Worm (Caenorhabditis elegans) whole organism, L1 larva: ENCODE results near the gene H27A22.1.

Experiments
- C16A3.4 ChIP-seq: fragments of 150-350 bp; optimal IDR thresholded peaks from 2 replicates; lab custom pipeline; 2014; ENCODE audit warnings: missing biosample characterization, missing genetic modification characterization
- C34B4.2 ChIP-seq: sonication (generic microtip); optimal IDR thresholded peaks from 2 replicates; lab custom pipeline; 2017; ENCODE audit warnings: mild to moderate bottlenecking, missing genetic modification characterization, missing compliant biosample characterization
- F16B12.6 ChIP-seq: fragments of 150-350 bp; optimal IDR thresholded peaks from 2 replicates; lab custom pipeline; 2014; ENCODE audit warnings: missing biosample characterization, missing genetic modification characterization
- aha-1 ChIP-seq: fragments of 150-350 bp; optimal IDR thresholded peaks from 2 replicates; lab custom pipeline; 2014; ENCODE audit warnings: missing biosample characterization, missing genetic modification characterization
- ceh-63 ChIP-seq: fragments of 200-800 bp; sonication (Bioruptor generic); optimal IDR thresholded peaks from 2 replicates; lab custom pipeline; 2018; ENCODE audit warnings: mild to moderate bottlenecking, missing genetic modification characterization, missing compliant biosample characterization
- ceh-82 ChIP-seq, 3 experiments: fragments of 150-350 bp in 1 of 3; sonication (generic microtip) in 2 of 3; optimal IDR thresholded peaks; 2 replicates each; lab custom pipeline; 2014 to 2017; ENCODE audit warnings: missing biosample characterization in 3 of 3, missing genetic modification characterization in 3 of 3
- ceh-88 ChIP-seq: fragments of 200-800 bp; sonication (Bioruptor generic); IDR thresholded peaks from 2 replicates; pipeline ENCODE4 v1.3.6; 2022; ENCODE audit warnings: missing genetic modification characterization, missing compliant biosample characterization
- ceh-90 ChIP-seq: sonication (generic microtip); optimal IDR thresholded peaks from 2 replicates; lab custom pipeline; 2016; ENCODE audit warnings: missing genetic modification characterization, missing compliant biosample characterization
- efl-1 ChIP-seq, 4 experiments: fragments of 150-350 bp; optimal IDR thresholded peaks in 3 of 4; peaks in 1 of 4; 1 replicate in 1 of 4; 2 replicates in 3 of 4; lab custom pipeline; 2014; ENCODE audit warnings: missing biosample characterization in 2 of 4, missing genetic modification characterization in 2 of 4, missing genetic modification reagents in 2 of 4
- efl-3 ChIP-seq: fragments of 200-800 bp; sonication (Bioruptor generic); optimal IDR thresholded peaks from 2 replicates; lab custom pipeline; 2018; ENCODE audit warnings: mild to moderate bottlenecking, missing genetic modification characterization, missing compliant biosample characterization
- egl-13 ChIP-seq: sonication (generic microtip); optimal IDR thresholded peaks from 2 replicates; lab custom pipeline; 2016; ENCODE audit warnings: missing genotype, missing genetic modification reagents, missing genetic modification characterization, missing compliant biosample characterization
- egl-27 ChIP-seq, 2 experiments: fragments of 150-350 bp in 1 of 2; sonication (generic microtip); optimal IDR thresholded peaks; 3 replicates each; lab custom pipeline; 2017 to 2018; ENCODE audit warnings: missing biosample characterization in 2 of 2, missing genetic modification characterization in 2 of 2, missing genetic modification reagents in 2 of 2
- elt-2 ChIP-seq: sonication (generic microtip); optimal IDR thresholded peaks from 2 replicates; lab custom pipeline; 2016; ENCODE audit warnings: missing genetic modification characterization, mild to moderate bottlenecking, inconsistent platforms, missing compliant biosample characterization, missing genetic modification reagents
- fkh-4 ChIP-seq: sonication (generic microtip); optimal IDR thresholded peaks from 2 replicates; lab custom pipeline; 2016; ENCODE audit warnings: missing compliant biosample characterization, missing genetic modification characterization, borderline replicate concordance
- fos-1 ChIP-seq: fragments of 150-350 bp; optimal IDR thresholded peaks from 2 replicates; lab custom pipeline; 2014; ENCODE audit warnings: missing biosample characterization, missing genetic modification characterization
- grh-1 ChIP-seq: fragments of 200-800 bp; sonication (Bioruptor generic); IDR thresholded peaks from 2 replicates; pipeline ENCODE4 v1.3.6; 2022; ENCODE audit warnings: missing genetic modification reagents, missing genetic modification characterization, missing compliant biosample characterization
- hlh-17 ChIP-seq: fragments of 200-800 bp; sonication (Bioruptor generic); optimal IDR thresholded peaks from 2 replicates; lab custom pipeline; 2018; ENCODE audit warnings: missing genetic modification characterization, mild to moderate bottlenecking, missing compliant biosample characterization, moderate library complexity, borderline replicate concordance
- hlh-4 ChIP-seq: sonication (generic microtip); optimal IDR thresholded peaks from 2 replicates; lab custom pipeline; 2016; ENCODE audit warnings: mild to moderate bottlenecking, missing genetic modification characterization, missing compliant biosample characterization
- irx-1 ChIP-seq: sonication (generic microtip); optimal IDR thresholded peaks from 2 replicates; lab custom pipeline; 2016; ENCODE audit warnings: missing genetic modification characterization, missing compliant biosample characterization
- isw-1 ChIP-seq: fragments of 200-800 bp; sonication (Bioruptor generic); IDR thresholded peaks from 2 replicates; pipeline ENCODE4 v1.3.6; 2022; ENCODE audit warnings: missing genetic modification characterization, missing compliant biosample characterization
- jun-1 ChIP-seq: fragments of 150-350 bp; optimal IDR thresholded peaks from 2 replicates; lab custom pipeline; 2014; ENCODE audit warnings: missing biosample characterization, missing genetic modification reagents, missing genetic modification characterization
- lin-15B ChIP-seq: fragments of 150-350 bp; sonication (generic microtip); optimal IDR thresholded peaks from 3 replicates; lab custom pipeline; 2014; ENCODE audit warnings: missing biosample characterization, missing genetic modification characterization
- lin-35 ChIP-seq, 2 experiments: fragments of 150-350 bp; optimal IDR thresholded peaks; 2 replicates each; lab custom pipeline; 2014; ENCODE audit warnings: missing biosample characterization in 2 of 2, missing genetic modification characterization in 2 of 2, missing genetic modification reagents in 2 of 2
- lin-39 ChIP-seq: fragments of 150-350 bp; optimal IDR thresholded peaks from 2 replicates; lab custom pipeline; 2014; ENCODE audit warnings: missing biosample characterization, missing genetic modification reagents, missing genetic modification characterization
- lsy-2 ChIP-seq, 2 experiments: fragments of 150-350 bp; optimal IDR thresholded peaks; 2 replicates each; lab custom pipeline; 2014; ENCODE audit warnings: missing biosample characterization in 2 of 2, missing genetic modification characterization in 2 of 2
- nhr-11 ChIP-seq: fragments of 150-350 bp; optimal IDR thresholded peaks from 2 replicates; lab custom pipeline; 2014; ENCODE audit warnings: missing biosample characterization, missing genetic modification characterization
- nhr-12 ChIP-seq: sonication (generic microtip); optimal IDR thresholded peaks from 2 replicates; lab custom pipeline; 2017; ENCODE audit warnings: missing biosample characterization, missing genetic modification characterization
- nhr-19 ChIP-seq: fragments of 200-800 bp; sonication (Bioruptor generic); conservative IDR thresholded peaks from 2 replicates; pipeline ENCODE4 v1.3.6; 2022; ENCODE audit warnings: missing genetic modification characterization, missing compliant biosample characterization
- nhr-237 ChIP-seq: fragments of 150-350 bp; optimal IDR thresholded peaks from 2 replicates; lab custom pipeline; 2014; ENCODE audit warnings: missing biosample characterization, missing genetic modification characterization
- nhr-28 ChIP-seq: fragments of 150-350 bp; optimal IDR thresholded peaks from 2 replicates; lab custom pipeline; 2014; ENCODE audit warnings: missing biosample characterization, missing genetic modification characterization
- nhr-47 ChIP-seq: sonication (generic microtip); optimal IDR thresholded peaks from 2 replicates; lab custom pipeline; 2016; ENCODE audit warnings: mild to moderate bottlenecking, missing genetic modification characterization, moderate library complexity, missing compliant biosample characterization
- nhr-71 ChIP-seq: sonication (generic microtip); optimal IDR thresholded peaks from 2 replicates; lab custom pipeline; 2016; ENCODE audit warnings: mild to moderate bottlenecking, missing genetic modification characterization, moderate library complexity, missing compliant biosample characterization
- nhr-76 ChIP-seq: sonication (generic microtip); optimal IDR thresholded peaks from 2 replicates; lab custom pipeline; 2017; ENCODE audit warnings: missing biosample characterization, missing genetic modification characterization
- nhr-77 ChIP-seq: fragments of 150-350 bp; optimal IDR thresholded peaks from 2 replicates; lab custom pipeline; 2014; ENCODE audit warnings: missing biosample characterization, missing genetic modification characterization
- nhr-90 ChIP-seq: sonication (generic microtip); optimal IDR thresholded peaks from 2 replicates; lab custom pipeline; 2016; ENCODE audit warnings: mild to moderate bottlenecking, missing genetic modification characterization, missing compliant biosample characterization; ENCODE audit not compliant: poor library complexity
- pag-3 ChIP-seq: sonication (generic microtip); optimal IDR thresholded peaks from 2 replicates; lab custom pipeline; 2017; ENCODE audit warnings: missing genetic modification characterization, mild to moderate bottlenecking, missing compliant biosample characterization, antibody characterized with exemption, borderline replicate concordance; ENCODE audit not compliant: insufficient read depth
- pax-3 ChIP-seq: fragments of 200-800 bp; sonication (Bioruptor generic); optimal IDR thresholded peaks from 2 replicates; lab custom pipeline; 2018; ENCODE audit warnings: mild to moderate bottlenecking, missing genetic modification characterization, moderate library complexity, missing compliant biosample characterization
- rnt-1 ChIP-seq: sonication (generic microtip); optimal IDR thresholded peaks from 2 replicates; lab custom pipeline; 2016; ENCODE audit warnings: mild to moderate bottlenecking, missing genetic modification characterization, moderate library complexity, missing compliant biosample characterization
- snpc-4 ChIP-seq: fragments of 150-350 bp; optimal IDR thresholded peaks from 2 replicates; lab custom pipeline; 2014; ENCODE audit warnings: missing biosample characterization, missing genetic modification characterization
- sptf-1 ChIP-seq: fragments of 150-350 bp; optimal IDR thresholded peaks from 2 replicates; lab custom pipeline; 2014; ENCODE audit warnings: missing biosample characterization, missing genetic modification characterization
- sup-37 ChIP-seq: fragments of 200-800 bp; sonication (Bioruptor generic); optimal IDR thresholded peaks from 2 replicates; lab custom pipeline; 2018; ENCODE audit warnings: mild to moderate bottlenecking, missing genetic modification characterization, missing compliant biosample characterization
- swsn-7 ChIP-seq: sonication (generic microtip); optimal IDR thresholded peaks from 2 replicates; lab custom pipeline; 2016; ENCODE audit warnings: missing genetic modification characterization, missing compliant biosample characterization
- tbx-2 ChIP-seq: sonication (generic microtip); optimal IDR thresholded peaks from 2 replicates; lab custom pipeline; 2016; ENCODE audit warnings: missing genetic modification characterization, missing compliant biosample characterization
- tlp-1 ChIP-seq: fragments of 150-350 bp; optimal IDR thresholded peaks from 2 replicates; lab custom pipeline; 2014; ENCODE audit warnings: missing biosample characterization, missing genetic modification characterization
- unc-130 ChIP-seq: fragments of 150-350 bp; optimal IDR thresholded peaks from 2 replicates; lab custom pipeline; 2017; ENCODE audit warnings: missing biosample characterization, missing genetic modification characterization, inconsistent platforms
- unc-30 ChIP-seq: sonication (generic microtip); optimal IDR thresholded peaks from 2 replicates; lab custom pipeline; 2017; ENCODE audit warnings: missing biosample characterization, missing genetic modification characterization
- unc-86 ChIP-seq: sonication (generic microtip); optimal IDR thresholded peaks from 2 replicates; lab custom pipeline; 2016; ENCODE audit warnings: missing genetic modification characterization, missing compliant biosample characterization
- vab-15 ChIP-seq: sonication (generic microtip); optimal IDR thresholded peaks from 2 replicates; lab custom pipeline; 2017; ENCODE audit warnings: missing genotype, mild to moderate bottlenecking, missing genetic modification characterization, missing compliant biosample characterization
- xbp-1 ChIP-seq: sonication (generic microtip); optimal IDR thresholded peaks from 2 replicates; lab custom pipeline; 2016; ENCODE audit warnings: missing genetic modification characterization, missing compliant biosample characterization
- zip-4 ChIP-seq: fragments of 200-800 bp; sonication (Bioruptor generic); optimal IDR thresholded peaks from 2 replicates; lab custom pipeline; 2018; ENCODE audit warnings: mild to moderate bottlenecking, missing genetic modification characterization, moderate library complexity, missing compliant biosample characterization
- ztf-11 ChIP-seq, 2 experiments: sonication (generic microtip); optimal IDR thresholded peaks; 2 replicates each; lab custom pipeline; 2016 to 2017; ENCODE audit warnings: missing genetic modification characterization in 2 of 2, missing biosample characterization in 1 of 2, missing compliant biosample characterization in 1 of 2
- ztf-4 ChIP-seq: fragments of 150-350 bp; optimal IDR thresholded peaks from 2 replicates; lab custom pipeline; 2014; ENCODE audit warnings: missing biosample characterization, missing genetic modification characterization

Gene H27A22.1

DNA sequence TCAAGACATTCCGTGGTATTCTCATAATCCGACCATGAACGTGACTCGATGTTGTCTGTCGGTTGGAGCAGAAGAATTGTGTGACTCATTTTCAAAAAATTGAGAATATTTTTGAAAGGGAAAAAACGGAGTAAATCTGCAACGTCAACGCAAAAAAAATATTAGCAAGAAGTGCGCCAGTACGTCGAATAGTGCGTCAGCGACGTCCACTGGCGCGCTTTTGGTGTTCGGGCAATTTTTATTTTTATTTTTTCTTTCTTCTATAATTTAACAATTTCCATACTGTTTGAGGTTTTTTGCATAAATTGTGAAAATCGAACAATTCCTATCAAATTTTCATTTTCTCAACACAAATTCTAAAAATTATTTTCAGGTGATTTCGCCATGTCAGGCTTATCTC is 23.4 kb upstream of the H27A22.1 start, which contains the start of the genes erh-1 and lpd-9 (continued):
- TF ChIP-seq sup-37 (peak; percentile 39), zip-4 (peak; percentile 59), nhr-47 (tag; lab: Kevin White, UChicago) (peak; percentile 90), egl-27 (tag; optimal IDR thresholded peaks at IDR 0.05; lab: Kevin White, UChicago) (no peak), ztf-11 (tag; optimal IDR thresholded peaks at IDR 0.05; lab: Kevin White, UChicago) (peak in 1 of 2 experiments; percentile 74), nhr-12 (tag; lab: Kevin White, UChicago) (no peak), snpc-4 (tag; lab: Kevin White, UChicago) (peak; percentile 77), vab-15 (tag; lab: Kevin White, UChicago) (no peak), lsy-2 (tag; optimal IDR thresholded peaks at IDR 0.05; lab: Kevin White, UChicago) (peak; percentile 78 to 86), lin-39 (tag; lab: Kevin White, UChicago) (peak; percentile 70), swsn-7 (peak; percentile 87), nhr-28 (tag; lab: Kevin White, UChicago) (no peak), nhr-11 (tag; lab: Kevin White, UChicago) (peak; percentile 37), pag-3 (tag; lab: Kevin White, UChicago) (peak; percentile 53), unc-130 (peak; percentile 22), F16B12.6 (peak; percentile 49), nhr-71 (tag; lab: Kevin White, UChicago) (peak; percentile 87), isw-1 (GFP tag; lab: Robert Waterston, UW) (peak; percentile 72), jun-1 (tag; lab: Kevin White, UChicago) (peak; percentile 53), nhr-90 (peak; percentile 85), elt-2 (tag; lab: Kevin White, UChicago) (peak; percentile 73), fkh-4 (tag; lab: Kevin White, UChicago) (no peak), C34B4.2 (no peak), ceh-90 (no peak), rnt-1 (tag; lab: Kevin White, UChicago) (peak; percentile 89), ceh-88 (GFP tag; lab: Robert Waterston, UW) (peak; percentile 21; the same call in 1 of the 2 replicates), irx-1 (peak; percentile 70), unc-86 (tag; lab: Kevin White, UChicago) (peak; percentile 80), fos-1 (tag; lab: Kevin White, UChicago) (no peak), lin-35 (GFP tag; optimal IDR thresholded peaks at IDR 0.05; lab: Kevin White, UChicago) (peak; percentile 73 to 87), ztf-4 (tag; lab: Kevin White, UChicago) (no peak), nhr-19 (GFP tag; lab: Robert Waterston, UW) (peak; percentile 85), tlp-1 (tag; lab: Kevin White, UChicago) (no peak), unc-30 (tag; lab: Kevin White, UChicago) (no peak), egl-13 (tag; lab: Kevin White, UChicago) (peak; percentile 75), hlh-4 (no peak), grh-1 (GFP tag; lab: Robert Waterston, UW) (peak; percentile 81), efl-3 (GFP tag; lab: Kevin White, UChicago) (no peak), lin-15B (tag; lab: Kevin White, UChicago) (peak; percentile 52), xbp-1 (tag; lab: Kevin White, UChicago) (peak; percentile 85), efl-1 (optimal IDR thresholded peaks at IDR 0.05; lab: Kevin White, UChicago) (peak; percentile 76 to 83), efl-1 (GFP tag; optimal IDR thresholded peaks at IDR 0.05 in 1 of 2; lab: Kevin White, UChicago) (peak; percentile 77 to 98), nhr-76 (no peak), hlh-17 (no peak), nhr-237 (tag; lab: Kevin White, UChicago) (no peak), ceh-82 (tag; optimal IDR thresholded peaks at IDR 0.05; lab: Kevin White, UChicago) (peak; percentile 77 to 84 (median 79)), pax-3 (peak; percentile 19), aha-1 (tag; lab: Kevin White, UChicago) (peak; percentile 30), ceh-63 (no peak), nhr-77 (tag; lab: Kevin White, UChicago) (peak; percentile 67), tbx-2 (tag; lab: Kevin White, UChicago) (peak; percentile 87), sptf-1 (tag; lab: Kevin White, UChicago) (no peak), C16A3.4 (tag; lab: Kevin White, UChicago) (peak; percentile 57)
